Worm (Caenorhabditis elegans) whole organism, midembryonic: ENCODE results near the gene ZC190.10.
"Not testable (repeated sequence)": the region's sequence is repeated elsewhere in the genome, so short reads cannot be mapped to it uniquely, and the experiment has no call there.

Experiments
- T22C8.4 ChIP-seq: fragments of 200-800 bp; sonication (Bioruptor generic); IDR thresholded peaks from 2 replicates; pipeline ENCODE4 v1.3.6; 2022; ENCODE audit warnings: missing genetic modification characterization, missing compliant biosample characterization
- cog-1 ChIP-seq: sonication (generic microtip); optimal IDR thresholded peaks from 2 replicates; lab custom pipeline; 2016; ENCODE audit warnings: missing genetic modification characterization, missing compliant biosample characterization
- flt-1 ChIP-seq: fragments of 200-800 bp; sonication (Bioruptor generic); IDR thresholded peaks from 2 replicates; pipeline ENCODE4 v1.3.6; 2022; ENCODE audit warnings: missing genetic modification characterization, missing compliant biosample characterization
- klf-2 ChIP-seq: fragments of 200-800 bp; sonication (Bioruptor generic); conservative IDR thresholded peaks from 2 replicates; pipeline ENCODE4 v1.3.6; 2022; ENCODE audit warnings: missing genetic modification reagents, missing genetic modification characterization, missing compliant biosample characterization
- med-1 ChIP-seq: sonication (generic microtip); optimal IDR thresholded peaks from 2 replicates; lab custom pipeline; 2017; ENCODE audit warnings: missing genetic modification characterization, mild to moderate bottlenecking, missing compliant biosample characterization, antibody characterized with exemption, missing genetic modification reagents; ENCODE audit not compliant: insufficient read depth
- ref-1 ChIP-seq: fragments of 200-800 bp; sonication (Bioruptor generic); conservative IDR thresholded peaks from 2 replicates; pipeline ENCODE4 v1.3.6; 2022; ENCODE audit warnings: missing genetic modification reagents, missing genetic modification characterization, missing compliant biosample characterization
- tab-1 ChIP-seq: fragments of 200-800 bp; sonication (Bioruptor generic); IDR thresholded peaks from 2 replicates; pipeline ENCODE4 v1.3.6; 2022; ENCODE audit warnings: missing genetic modification characterization, missing compliant biosample characterization
- ztf-23 ChIP-seq: fragments of 200-800 bp; sonication (Bioruptor generic); IDR thresholded peaks from 2 replicates; pipeline ENCODE4 v1.3.6; 2022; ENCODE audit warnings: missing genetic modification reagents, missing genetic modification characterization, missing compliant biosample characterization
- ztf-29 ChIP-seq: fragments of 200-800 bp; sonication (Bioruptor generic); IDR thresholded peaks from 2 replicates; pipeline ENCODE4 v1.3.6; 2022; ENCODE audit warnings: missing genetic modification reagents, missing genetic modification characterization, missing compliant biosample characterization

The ZC190.10 gene

DNA sequence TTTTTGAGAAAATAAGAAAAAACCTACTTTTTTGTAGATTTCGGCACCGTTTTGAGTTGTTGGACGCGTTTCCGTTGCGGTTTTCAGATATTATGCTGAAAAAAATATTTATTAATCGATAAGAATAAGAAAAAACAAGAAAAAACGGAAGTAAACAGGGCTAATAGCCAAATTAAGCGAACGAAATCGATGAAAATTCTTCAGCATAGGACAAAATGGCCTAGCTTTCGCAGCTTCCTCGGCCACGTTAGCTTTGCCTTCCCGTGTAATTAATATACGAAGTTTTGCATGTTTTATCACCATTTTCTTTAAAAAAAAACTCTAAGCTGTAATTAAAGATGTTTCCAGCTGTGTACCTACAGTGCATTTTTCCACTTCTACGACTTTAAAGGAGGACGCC is at the start of gene ZC190.10:
Gene ZC190.10, minus strand, starts transcription at position 101 of the 400 bp plus-strand sequence.
- not testable (repeated sequence) for TF ChIP-seq ztf-23; cog-1; flt-1 (GFP tag; lab: Robert Waterston, UW)

DNA sequence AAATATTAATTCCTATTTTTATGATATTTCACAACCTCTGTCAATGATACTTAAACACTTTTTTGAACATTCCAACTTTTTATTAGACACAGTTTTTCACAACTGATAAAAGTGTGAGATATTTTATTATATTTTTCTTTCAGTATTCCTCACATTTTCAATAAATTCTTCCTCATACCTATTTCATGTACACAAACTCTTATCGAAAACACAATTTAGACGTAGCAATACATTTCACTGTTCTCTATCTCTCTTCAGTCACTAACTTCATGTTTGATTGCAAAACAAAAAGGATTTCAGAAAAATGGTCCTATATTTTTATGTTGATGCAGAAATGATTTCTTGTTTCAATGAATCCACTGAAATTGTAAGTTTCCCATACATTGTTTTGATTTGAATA is 49.7 kb upstream of the ZC190.10 start, which contains the start of gene B0507.6:
Gene B0507.6, plus strand, starts transcription at position 301 of the 400 bp plus-strand sequence.
- no peak for TF ChIP-seq ztf-29
- TF ChIP-seq ref-1 (GFP tag; lab: Robert Waterston, UW): no peak
- TF ChIP-seq flt-1 (GFP tag; lab: Robert Waterston, UW): no peak
- TF ChIP-seq ztf-23: no peak
- TF ChIP-seq klf-2 (GFP tag; lab: Robert Waterston, UW): no peak
- TF ChIP-seq T22C8.4 (GFP tag; lab: Robert Waterston, UW): no peak
- TF ChIP-seq tab-1: no peak
- no peak for TF ChIP-seq med-1
- TF ChIP-seq cog-1: no peak

DNA sequence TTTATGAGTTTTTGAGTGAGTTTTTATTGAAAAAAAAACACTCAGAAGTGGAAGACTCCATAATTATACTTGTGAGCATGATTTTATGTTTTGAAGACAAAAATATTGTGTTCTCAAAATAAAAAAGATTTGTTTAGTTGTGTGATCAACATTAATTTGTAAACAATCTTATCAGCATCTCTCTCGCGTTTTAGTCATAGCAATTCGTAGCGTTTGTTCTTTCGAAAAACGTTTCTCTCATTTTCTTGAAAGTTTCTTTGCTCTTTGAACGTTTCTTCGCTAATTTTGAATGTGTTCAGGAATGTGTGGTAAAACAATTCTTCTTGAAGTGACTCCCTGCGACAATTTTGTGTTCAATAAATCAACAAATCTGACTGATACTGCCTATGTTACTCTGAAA is 43.0 kb upstream of the ZC190.10 start, which contains the start of gene ZC196.2:
Gene ZC196.2, plus strand, starts transcription at position 301 of the 400 bp plus-strand sequence.
- TF ChIP-seq med-1: no peak
- TF ChIP-seq ref-1 (GFP tag; lab: Robert Waterston, UW): no peak
- TF ChIP-seq klf-2 (GFP tag; lab: Robert Waterston, UW): no peak
- TF ChIP-seq ztf-29: no peak
- no peak for TF ChIP-seq tab-1
- TF ChIP-seq ztf-23: no peak
- TF ChIP-seq T22C8.4 (GFP tag; lab: Robert Waterston, UW): no peak

DNA sequence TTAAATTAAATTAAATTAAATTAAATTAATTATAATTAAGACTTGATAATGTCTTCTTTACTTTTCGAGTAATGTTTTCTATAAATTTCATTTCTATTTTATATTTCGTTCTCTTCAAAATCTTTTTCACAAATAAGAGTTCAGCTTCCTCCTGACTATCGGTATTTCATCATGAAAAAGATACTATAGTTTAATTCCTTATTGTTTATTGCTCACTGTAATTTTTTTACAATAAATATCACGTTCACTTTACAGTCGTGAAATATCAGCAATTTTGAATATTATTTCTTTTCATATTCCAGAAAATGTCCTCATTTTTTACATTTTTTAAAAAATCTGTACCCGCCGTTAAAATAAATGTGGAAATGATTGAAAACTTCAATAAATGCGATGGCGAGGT is 40.3 kb upstream of the ZC190.10 start, which contains the start of gene ZC196.3:
Gene ZC196.3, plus strand, starts transcription at position 301 of the 400 bp plus-strand sequence.
- TF ChIP-seq flt-1 (GFP tag; lab: Robert Waterston, UW) (no peak), cog-1 (no peak), med-1 (no peak), tab-1 (no peak), klf-2 (GFP tag; lab: Robert Waterston, UW) (no peak), T22C8.4 (GFP tag; lab: Robert Waterston, UW) (no peak), ztf-29 (no peak), ref-1 (GFP tag; lab: Robert Waterston, UW) (no peak)

DNA sequence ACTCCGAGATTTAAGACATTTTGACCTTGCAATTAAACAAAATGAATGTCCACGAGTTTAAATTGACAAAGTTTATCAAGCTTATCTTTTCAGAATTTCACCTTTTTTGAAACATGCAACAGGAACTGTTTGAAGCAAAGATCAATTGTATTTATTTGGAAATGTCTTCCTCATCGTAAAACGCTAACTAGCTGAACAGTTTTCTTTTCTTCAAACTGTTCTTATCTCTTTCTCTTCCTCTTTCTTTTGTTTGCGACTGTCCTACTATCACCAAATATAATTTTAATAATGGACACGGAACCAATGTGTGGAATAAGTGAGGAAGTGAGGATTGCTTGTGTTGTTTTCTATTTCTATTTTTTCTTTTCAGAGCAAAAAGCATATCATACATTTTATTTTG is 36.8 kb upstream of the ZC190.10 start, which contains the start of gene ZC196.4:
Gene ZC196.4, plus strand, starts transcription at position 173 of the 400 bp plus-strand sequence.
- TF ChIP-seq cog-1: no peak
- no peak for TF ChIP-seq ztf-29
- TF ChIP-seq tab-1: no peak
- no peak for TF ChIP-seq klf-2 (GFP tag; lab: Robert Waterston, UW)
- no peak for TF ChIP-seq T22C8.4 (GFP tag; lab: Robert Waterston, UW)
- TF ChIP-seq ztf-23: no peak

DNA sequence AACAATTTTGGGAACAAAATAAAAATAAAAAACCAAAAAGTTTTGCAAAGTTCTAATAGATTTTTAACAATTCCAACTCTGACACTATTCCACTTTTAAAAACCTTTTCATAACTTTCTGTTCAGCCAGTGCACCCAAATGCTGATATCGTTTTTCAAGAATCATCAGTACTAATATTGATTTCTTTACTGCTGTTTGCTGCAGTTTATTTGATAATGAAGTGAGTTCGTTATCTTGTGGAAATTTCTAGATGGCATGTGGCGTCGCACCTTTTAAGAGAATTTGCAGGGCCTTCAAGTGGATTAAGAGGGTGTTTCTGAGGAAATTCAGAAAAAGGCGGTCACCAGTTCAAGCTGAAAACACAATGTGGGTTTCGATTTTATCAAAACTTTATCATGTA is 34.9 kb upstream of the ZC190.10 start:
- TF ChIP-seq cog-1: no peak
- TF ChIP-seq ztf-23: no peak
- TF ChIP-seq ref-1 (GFP tag; lab: Robert Waterston, UW): no peak
- TF ChIP-seq klf-2 (GFP tag; lab: Robert Waterston, UW): no peak
- TF ChIP-seq med-1: no peak

DNA sequence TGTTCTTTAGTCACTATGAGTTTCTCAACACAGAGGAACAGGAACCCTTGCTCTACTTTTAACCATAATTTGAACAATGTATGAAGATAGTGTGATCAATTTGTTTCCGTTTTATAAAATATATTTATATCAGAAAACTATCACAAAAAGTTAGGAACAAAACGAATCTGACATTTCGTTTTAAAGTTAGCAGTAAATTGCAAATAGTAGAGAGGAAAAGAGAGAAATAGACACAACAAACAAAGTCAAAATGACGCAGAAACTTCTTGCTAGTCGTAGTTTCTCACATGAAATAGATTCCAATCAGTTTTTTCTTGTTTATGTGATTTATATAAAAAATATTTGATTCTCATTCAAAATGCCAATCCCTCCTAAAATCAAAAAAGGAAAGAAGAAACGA is 33.0 kb upstream of the ZC190.10 start, which contains the start of gene ZC196.5:
Gene ZC196.5, plus strand, starts transcription at position 301 of the 400 bp plus-strand sequence.
- no peak for TF ChIP-seq flt-1 (GFP tag; lab: Robert Waterston, UW)
- TF ChIP-seq ztf-23: no peak
- TF ChIP-seq ref-1 (GFP tag; lab: Robert Waterston, UW): no peak
- TF ChIP-seq ztf-29: no peak
- TF ChIP-seq med-1: no peak
- TF ChIP-seq cog-1: no peak
- no peak for TF ChIP-seq klf-2 (GFP tag; lab: Robert Waterston, UW)

DNA sequence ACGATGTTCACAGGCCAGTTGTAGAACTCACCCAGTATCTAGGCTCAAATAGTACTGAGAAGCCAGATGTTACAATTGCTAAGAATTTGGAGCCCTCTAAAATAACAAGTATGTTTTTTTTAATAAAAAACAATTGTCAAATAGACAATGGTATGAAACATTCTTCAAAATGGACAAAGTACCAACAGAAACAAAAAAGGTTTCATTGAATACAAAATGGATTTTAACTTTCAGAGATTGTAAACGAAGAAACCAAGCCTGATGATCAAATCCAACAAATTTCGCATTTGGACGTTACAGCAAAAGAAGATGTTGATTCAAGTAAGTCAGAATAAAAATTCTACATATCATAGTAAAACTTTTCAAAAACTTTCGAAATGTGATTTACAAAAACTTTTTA is 31.0 kb upstream of the ZC190.10 start, which contains the start of gene ZC196.9:
Gene ZC196.9, minus strand, starts transcription at position 101 of the 400 bp plus-strand sequence.
- TF ChIP-seq klf-2 (GFP tag; lab: Robert Waterston, UW) (no peak), ztf-29 (no peak), tab-1 (no peak), ref-1 (GFP tag; lab: Robert Waterston, UW) (no peak), ztf-23 (no peak), med-1 (no peak)

DNA sequence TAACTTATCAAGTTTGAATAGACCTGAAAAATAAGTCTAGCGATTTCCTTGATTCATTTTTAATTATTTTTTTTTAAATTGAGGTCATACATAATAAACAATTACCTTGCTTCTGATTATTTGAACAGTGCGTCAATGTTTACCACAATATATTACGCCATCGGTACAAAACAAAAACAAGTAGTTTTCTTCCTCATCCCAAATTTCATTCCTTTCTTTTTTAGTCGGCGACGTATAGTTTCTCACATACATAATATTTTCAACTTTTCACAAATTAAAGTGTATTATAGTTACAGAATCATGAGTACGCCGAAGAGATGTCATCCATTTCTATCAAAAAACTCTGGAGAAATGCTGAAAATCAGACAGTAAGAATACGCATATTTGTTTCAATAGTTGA is 30.1 kb upstream of the ZC190.10 start, which contains the start of gene droe-8:
Gene droe-8, plus strand, starts transcription at position 301 of the 400 bp plus-strand sequence.
- TF ChIP-seq flt-1 (GFP tag; lab: Robert Waterston, UW); T22C8.4 (GFP tag; lab: Robert Waterston, UW); med-1: not testable (repeated sequence)

DNA sequence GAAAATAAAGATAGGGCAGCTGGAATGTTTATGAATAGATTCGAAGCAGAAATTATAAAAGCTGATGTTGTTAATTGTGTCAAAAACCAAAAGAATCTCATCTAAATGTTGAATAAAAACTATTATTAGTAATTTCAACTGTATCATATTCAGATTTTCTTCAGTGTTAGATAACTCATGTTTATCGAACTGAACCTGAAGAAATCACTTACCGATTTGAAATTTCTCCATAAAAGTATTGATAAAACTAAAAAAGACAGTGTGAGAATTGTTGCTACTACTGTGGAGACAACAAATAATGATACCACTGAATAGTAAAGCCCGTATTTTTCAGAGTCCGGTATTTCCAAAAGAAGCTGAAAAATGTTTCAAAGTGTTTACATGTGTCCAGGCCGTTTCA is 26.0 kb upstream of the ZC190.10 start, which contains the start of gene ZC196.8:
Gene ZC196.8, minus strand, starts transcription at position 101 of the 400 bp plus-strand sequence.
- TF ChIP-seq ztf-23; ref-1 (GFP tag; lab: Robert Waterston, UW); tab-1: not testable (repeated sequence)

DNA sequence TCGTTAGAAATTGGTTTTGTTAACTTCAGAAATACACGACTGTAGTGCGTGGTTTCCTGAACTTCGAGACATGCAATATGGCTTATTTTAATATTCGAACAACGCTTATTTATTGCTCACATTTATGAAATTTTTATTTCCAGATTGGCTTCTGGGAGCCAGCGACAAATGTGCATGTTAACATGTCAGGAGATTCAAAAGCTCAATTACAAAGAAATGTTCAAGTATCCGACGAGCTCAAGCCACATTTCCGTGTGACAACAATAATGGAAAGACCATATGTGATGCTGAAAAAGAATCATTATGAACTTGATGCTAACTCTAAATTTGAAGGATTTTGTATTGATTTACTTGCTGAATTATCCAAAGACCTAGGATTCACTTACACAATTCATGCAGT is 22.3 kb upstream of the ZC190.10 start:
- TF ChIP-seq klf-2 (GFP tag; lab: Robert Waterston, UW) (no peak), flt-1 (GFP tag; lab: Robert Waterston, UW) (no peak), T22C8.4 (GFP tag; lab: Robert Waterston, UW) (no peak), cog-1 (no peak), med-1 (no peak)
